Worm (Caenorhabditis elegans): ENCODE measurements around the gene K06A4.10.

ce11 chrV:9526470-9526869 is 36.9 kb upstream of the K06A4.10 start, which contains the start of gene C50F4.1:
- TF ChIP-seq nhr-11 (tag; optimal IDR thresholded peaks at IDR 0.05) (no peak), ces-1 (GFP tag; optimal IDR thresholded peaks at IDR 0.05) (no peak), unc-62 (GFP tag; optimal IDR thresholded peaks at IDR 0.05) (no peak), fos-1 (tag; optimal IDR thresholded peaks at IDR 0.05) (no peak), ztf-11 (tag; optimal IDR thresholded peaks at IDR 0.05) (no peak), efl-3 (GFP tag; optimal IDR thresholded peaks at IDR 0.05) (no peak), dpl-1 (GFP tag; optimal IDR thresholded peaks at IDR 0.05) (no peak), pag-3 (tag; optimal IDR thresholded peaks at IDR 0.05; ENCODE audit: borderline replicate concordance, insufficient read depth) (no peak), nhr-90 (tag; optimal IDR thresholded peaks at IDR 0.05; ENCODE audit: poor library complexity) (no peak), elt-2 (tag; optimal IDR thresholded peaks at IDR 0.05) (peak; percentile 77), nhr-77 (tag; optimal IDR thresholded peaks at IDR 0.05) (no peak), ceh-90 (tag; optimal IDR thresholded peaks at IDR 0.05) (no peak), nhr-12 (tag; optimal IDR thresholded peaks at IDR 0.05) (no peak), jun-1 (tag; optimal IDR thresholded peaks at IDR 0.05) (no peak)

Measured in whole organism, L1 larva.